Worm (Caenorhabditis elegans) whole organism, L4 larva: ENCODE results near the gene C56E6.4.

Experiments used
- F37D6.2 ChIP-seq: sonication (generic microtip); optimal IDR thresholded peaks from 2 replicates; lab custom pipeline; 2016; ENCODE audit warnings: mild to moderate bottlenecking, missing genetic modification characterization, missing compliant biosample characterization
- F44E2.7 ChIP-seq: fragments of 200-800 bp; sonication (Bioruptor generic); IDR thresholded peaks from 2 replicates; pipeline ENCODE4 v2.1.2; 2022; ENCODE audit warnings: missing genetic modification characterization, missing compliant biosample characterization
- R02D3.7 ChIP-seq: fragments of 150-350 bp; sonication (generic microtip); optimal IDR thresholded peaks from 3 replicates; lab custom pipeline; 2014; ENCODE audit warnings: missing biosample characterization, missing genetic modification characterization
- ama-1 ChIP-seq: fragments of 150-350 bp; optimal IDR thresholded peaks from 2 replicates; lab custom pipeline; 2014; ENCODE audit warnings: inconsistent platforms, mixed read lengths
- arid-1 ChIP-seq: fragments of 200-800 bp; sonication (Bioruptor generic); conservative IDR thresholded peaks from 2 replicates; pipeline ENCODE4 v1.3.6; 2022; ENCODE audit warnings: missing genetic modification reagents, missing genetic modification characterization, missing compliant biosample characterization
- ceh-20 ChIP-seq: fragments of 200-800 bp; sonication (Bioruptor generic); IDR thresholded peaks from 2 replicates; pipeline ENCODE4 v1.3.6; 2022; ENCODE audit warnings: missing genetic modification reagents, missing genetic modification characterization, missing compliant biosample characterization
- ceh-28 ChIP-seq: fragments of 150-350 bp; optimal IDR thresholded peaks from 2 replicates; lab custom pipeline; 2014; ENCODE audit warnings: missing biosample characterization, missing genetic modification reagents, missing genetic modification characterization
- ceh-32 ChIP-seq: sonication (generic microtip); optimal IDR thresholded peaks from 2 replicates; lab custom pipeline; 2016; ENCODE audit warnings: mild to moderate bottlenecking, missing genetic modification characterization, missing compliant biosample characterization; ENCODE audit not compliant: poor library complexity
- ceh-44 ChIP-seq: fragments of 200-800 bp; sonication (Bioruptor generic); IDR thresholded peaks from 2 replicates; pipeline ENCODE4 v1.3.6; 2022; ENCODE audit warnings: missing genetic modification reagents, missing genetic modification characterization, missing compliant biosample characterization
- ceh-62 ChIP-seq: sonication (generic microtip); optimal IDR thresholded peaks from 2 replicates; lab custom pipeline; 2017; ENCODE audit warnings: missing biosample characterization, missing genetic modification characterization
- ceh-82 ChIP-seq: sonication (generic microtip); optimal IDR thresholded peaks from 2 replicates; lab custom pipeline; 2017; ENCODE audit warnings: missing biosample characterization, missing genetic modification characterization
- cey-2 ChIP-seq: sonication (generic microtip); optimal IDR thresholded peaks from 3 replicates; lab custom pipeline; 2017; ENCODE audit warnings: missing genetic modification characterization, mild to moderate bottlenecking, missing compliant biosample characterization, antibody characterized with exemption, borderline replicate concordance; ENCODE audit not compliant: insufficient read depth
- ctbp-1 ChIP-seq: fragments of 200-800 bp; sonication (Bioruptor generic); IDR thresholded peaks from 2 replicates; pipeline ENCODE4 v1.3.6; 2022; ENCODE audit warnings: missing genetic modification reagents, missing genetic modification characterization, missing compliant biosample characterization
- daf-16 ChIP-seq, 3 experiments: sonication (generic microtip); optimal IDR thresholded peaks; 2 replicates each; lab custom pipeline; 2016 to 2017; ENCODE audit warnings: missing genetic modification characterization in 3 of 3, missing genetic modification reagents in 3 of 3, mild to moderate bottlenecking in 2 of 3, missing compliant biosample characterization in 2 of 3, missing biosample characterization in 1 of 3, moderate library complexity in 1 of 3
- daf-19 ChIP-seq: fragments of 200-800 bp; sonication (Bioruptor generic); conservative IDR thresholded peaks from 2 replicates; pipeline ENCODE4 v1.3.6; 2022; ENCODE audit warnings: missing genetic modification characterization, missing compliant biosample characterization
- daf-8 ChIP-seq: fragments of 200-800 bp; sonication (Bioruptor generic); IDR thresholded peaks from 2 replicates; pipeline ENCODE4 v1.3.6; 2022; ENCODE audit warnings: missing genetic modification characterization, missing compliant biosample characterization
- dmd-6 ChIP-seq: fragments of 200-800 bp; sonication (Bioruptor generic); IDR thresholded peaks from 2 replicates; pipeline ENCODE4 v1.3.6; 2022; ENCODE audit warnings: missing genetic modification reagents, missing genetic modification characterization, missing compliant biosample characterization
- dpl-1 ChIP-seq: fragments of 150-350 bp; optimal IDR thresholded peaks from 2 replicates; lab custom pipeline; 2014; ENCODE audit warnings: missing biosample characterization, missing genetic modification reagents, missing genetic modification characterization
- dve-1 ChIP-seq: sonication (generic microtip); optimal IDR thresholded peaks from 2 replicates; lab custom pipeline; 2017; ENCODE audit warnings: antibody characterized with exemption, mild to moderate bottlenecking, missing genetic modification characterization, missing compliant biosample characterization; ENCODE audit not compliant: insufficient read depth
- fos-1 ChIP-seq: fragments of 150-350 bp; optimal IDR thresholded peaks from 2 replicates; lab custom pipeline; 2014; ENCODE audit warnings: missing biosample characterization, missing genetic modification characterization
- gei-8 ChIP-seq: fragments of 200-800 bp; sonication (Bioruptor generic); optimal IDR thresholded peaks from 2 replicates; lab custom pipeline; 2018; ENCODE audit warnings: mild to moderate bottlenecking, missing genetic modification characterization, missing compliant biosample characterization
- hlh-11 ChIP-seq: fragments of 200-800 bp; sonication (Bioruptor generic); optimal IDR thresholded peaks from 2 replicates; lab custom pipeline; 2018; ENCODE audit warnings: mild to moderate bottlenecking, missing genetic modification characterization, missing compliant biosample characterization
- hmg-1.1 ChIP-seq: fragments of 200-800 bp; sonication (Bioruptor generic); IDR thresholded peaks from 2 replicates; pipeline ENCODE4 v1.3.6; 2022; ENCODE audit warnings: missing genetic modification reagents, missing genetic modification characterization, missing compliant biosample characterization
- lim-7 ChIP-seq: fragments of 200-800 bp; sonication (Bioruptor generic); IDR thresholded peaks from 2 replicates; pipeline ENCODE4 v1.3.6; 2022; ENCODE audit warnings: missing genetic modification characterization, missing compliant biosample characterization
- lin-13 ChIP-seq: fragments of 150-350 bp; optimal IDR thresholded peaks from 2 replicates; lab custom pipeline; 2014; ENCODE audit warnings: missing biosample characterization, missing genetic modification reagents, missing genetic modification characterization
- lin-29 ChIP-seq: fragments of 200-800 bp; sonication (Bioruptor generic); IDR thresholded peaks from 2 replicates; pipeline ENCODE4 v1.3.6; 2022; ENCODE audit warnings: missing genetic modification reagents, missing genetic modification characterization, missing compliant biosample characterization
- lin-39 ChIP-seq: fragments of 150-350 bp; optimal IDR thresholded peaks from 2 replicates; lab custom pipeline; 2014; ENCODE audit warnings: missing biosample characterization, missing genetic modification reagents, missing genetic modification characterization
- lir-3 ChIP-seq: sonication (generic microtip); optimal IDR thresholded peaks from 2 replicates; lab custom pipeline; 2016; ENCODE audit warnings: mild to moderate bottlenecking, missing genetic modification characterization, missing compliant biosample characterization
- madf-9 ChIP-seq: fragments of 200-800 bp; sonication (Bioruptor generic); conservative IDR thresholded peaks from 2 replicates; pipeline ENCODE4 v1.3.6; 2022; ENCODE audit warnings: missing genetic modification reagents, missing genetic modification characterization, missing compliant biosample characterization
- mdl-1 ChIP-seq, 2 experiments: fragments of 150-350 bp in 1 of 2; sonication (generic microtip) in 1 of 2; optimal IDR thresholded peaks; 2 replicates each; lab custom pipeline; 2014 to 2017; ENCODE audit warnings: missing biosample characterization in 2 of 2, missing genetic modification characterization in 2 of 2
- mdt-29 ChIP-seq: fragments of 200-800 bp; sonication (Bioruptor generic); IDR thresholded peaks from 2 replicates; pipeline ENCODE4 v1.3.6; 2022; ENCODE audit warnings: missing genetic modification reagents, missing genetic modification characterization, missing compliant biosample characterization
- mep-1 ChIP-seq: fragments of 150-350 bp; sonication (generic microtip); optimal IDR thresholded peaks from 3 replicates; lab custom pipeline; 2014; ENCODE audit warnings: missing biosample characterization, missing genetic modification characterization
- mes-2 ChIP-seq: sonication (generic microtip); optimal IDR thresholded peaks from 2 replicates; lab custom pipeline; 2016; ENCODE audit warnings: missing genotype, mild to moderate bottlenecking, missing genetic modification characterization, missing compliant biosample characterization; ENCODE audit not compliant: poor library complexity, severe bottlenecking
- mxl-2 ChIP-seq: fragments of 200-800 bp; sonication (Bioruptor generic); conservative IDR thresholded peaks from 2 replicates; pipeline ENCODE4 v1.3.6; 2022; ENCODE audit warnings: missing genetic modification reagents, missing genetic modification characterization, missing compliant biosample characterization
- mxl-3 ChIP-seq: fragments of 200-800 bp; sonication (Bioruptor generic); optimal IDR thresholded peaks from 2 replicates; lab custom pipeline; 2018; ENCODE audit warnings: mild to moderate bottlenecking, missing genetic modification characterization, missing compliant biosample characterization
- nhr-10 ChIP-seq: fragments of 150-350 bp; optimal IDR thresholded peaks from 2 replicates; lab custom pipeline; 2014; ENCODE audit warnings: missing biosample characterization, missing genetic modification characterization
- nhr-102 ChIP-seq: sonication (generic microtip); optimal IDR thresholded peaks from 2 replicates; lab custom pipeline; 2016; ENCODE audit warnings: mild to moderate bottlenecking, missing genetic modification characterization, moderate library complexity, missing compliant biosample characterization
- nhr-111 ChIP-seq: fragments of 200-800 bp; sonication (Bioruptor generic); optimal IDR thresholded peaks from 2 replicates; lab custom pipeline; 2018; ENCODE audit warnings: mild to moderate bottlenecking, missing genetic modification characterization, missing compliant biosample characterization
- nhr-28 ChIP-seq: fragments of 150-350 bp; optimal IDR thresholded peaks from 2 replicates; lab custom pipeline; 2014; ENCODE audit warnings: missing biosample characterization, missing genetic modification characterization
- nhr-41 ChIP-seq: fragments of 200-800 bp; sonication (Bioruptor generic); IDR thresholded peaks from 2 replicates; pipeline ENCODE4 v1.3.6; 2022; ENCODE audit warnings: missing genetic modification reagents, missing genetic modification characterization, missing compliant biosample characterization
- nhr-42 ChIP-seq: fragments of 200-800 bp; sonication (Bioruptor generic); IDR thresholded peaks from 2 replicates; pipeline ENCODE4 v1.3.6; 2022; ENCODE audit warnings: missing genetic modification characterization, missing compliant biosample characterization
- nhr-6 ChIP-seq: fragments of 150-350 bp; optimal IDR thresholded peaks from 2 replicates; lab custom pipeline; 2014; ENCODE audit warnings: missing biosample characterization, missing genetic modification characterization
- pqm-1 ChIP-seq: sonication (generic microtip); optimal IDR thresholded peaks from 2 replicates; lab custom pipeline; 2017; ENCODE audit warnings: missing biosample characterization, missing genetic modification characterization
- saeg-2 ChIP-seq: fragments of 200-800 bp; sonication (Bioruptor generic); IDR thresholded peaks from 2 replicates; pipeline ENCODE4 v1.3.6; 2022; ENCODE audit warnings: missing genetic modification reagents, missing genetic modification characterization, missing compliant biosample characterization
- skn-1 ChIP-seq: fragments of 150-350 bp; optimal IDR thresholded peaks from 2 replicates; lab custom pipeline; 2014; ENCODE audit warnings: missing biosample characterization, missing genetic modification characterization
- unc-39 ChIP-seq: sonication (generic microtip); optimal IDR thresholded peaks from 2 replicates; lab custom pipeline; 2017; ENCODE audit warnings: missing biosample characterization, missing genetic modification characterization
- vab-7 ChIP-seq: fragments of 200-800 bp; sonication (Bioruptor generic); IDR thresholded peaks from 2 replicates; pipeline ENCODE4 v1.3.6; 2022; ENCODE audit warnings: missing genetic modification reagents, missing genetic modification characterization, missing compliant biosample characterization
- zag-1 ChIP-seq: fragments of 150-350 bp; optimal IDR thresholded peaks from 2 replicates; lab custom pipeline; 2014; ENCODE audit warnings: missing biosample characterization, missing genetic modification characterization
- zfp-3 ChIP-seq: fragments of 200-800 bp; sonication (Bioruptor generic); conservative IDR thresholded peaks from 2 replicates; pipeline ENCODE4 v1.3.6; 2022; ENCODE audit warnings: missing genetic modification reagents, missing genetic modification characterization, missing compliant biosample characterization
- ztf-11 ChIP-seq: fragments of 150-350 bp; optimal IDR thresholded peaks from 2 replicates; lab custom pipeline; 2014; ENCODE audit warnings: missing biosample characterization, missing genetic modification characterization

Gene C56E6.4

ce11 chrII:6521316-6521715 lies 7.2 kb downstream of the C56E6.4 start, which contains the start of gene toe-2:
TSS of gene toe-2 (minus strand) at chrII:6521385.
- TF ChIP-seq arid-1 (no peak), daf-16 (GFP tag; optimal IDR thresholded peaks at IDR 0.05; lab: Kevin White, UChicago) (no peak), daf-16 (tag; optimal IDR thresholded peaks at IDR 0.05; lab: Kevin White, UChicago) (peak; percentile 88), vab-7 (GFP tag; lab: Robert Waterston, UW) (no peak), dve-1 (peak; percentile 18), nhr-42 (GFP tag; lab: Robert Waterston, UW) (no peak), hlh-11 (peak; percentile 37)

- TF ChIP-seq gei-8 (GFP tag; lab: Kevin White, UChicago) (no peak), nhr-102 (tag; lab: Kevin White, UChicago) (no peak), hlh-11 (peak; percentile 71), nhr-6 (no peak), mxl-2 (GFP tag; lab: Robert Waterston, UW) (no peak), ztf-11 (tag; lab: Kevin White, UChicago) (no peak), ceh-28 (tag; lab: Kevin White, UChicago) (no peak), dve-1 (peak; percentile 42), dpl-1 (no peak), fos-1 (no peak), skn-1 (tag; lab: Kevin White, UChicago) (no peak), lin-29 (GFP tag; lab: Robert Waterston, UW) (no peak), mxl-3 (GFP tag; lab: Kevin White, UChicago) (peak; percentile 3), nhr-41 (no peak), zag-1 (no peak), F37D6.2 (tag; lab: Kevin White, UChicago) (no peak), daf-19 (GFP tag; lab: Robert Waterston, UW) (no peak), pqm-1 (peak; percentile 74), hmg-1.1 (GFP tag; lab: Robert Waterston, UW) (no peak), saeg-2 (GFP tag; lab: Robert Waterston, UW) (no peak), daf-8 (GFP tag; lab: Robert Waterston, UW) (no peak), ceh-62 (no peak), lim-7 (GFP tag; lab: Robert Waterston, UW) (no peak), dmd-6 (GFP tag; lab: Robert Waterston, UW) (peak; percentile 67), mdt-29 (GFP tag; lab: Robert Waterston, UW) (no peak), ceh-32 (no peak), ceh-82 (tag; lab: Kevin White, UChicago) (no peak), nhr-10 (tag; lab: Kevin White, UChicago) (no peak), cey-2 (tag; lab: Kevin White, UChicago) (no peak), madf-9 (GFP tag; lab: Robert Waterston, UW) (no peak), nhr-111 (no peak), lir-3 (no peak), R02D3.7 (tag; lab: Kevin White, UChicago) (no peak), vab-7 (GFP tag; lab: Robert Waterston, UW) (no peak), zfp-3 (GFP tag; lab: Robert Waterston, UW) (no peak), F44E2.7 (GFP tag; lab: Robert Waterston, UW) (no peak), ctbp-1 (GFP tag; lab: Robert Waterston, UW) (no peak), unc-39 (tag; lab: Kevin White, UChicago) (no peak), mes-2 (peak; percentile 33), ceh-20 (no peak), nhr-28 (tag; lab: Kevin White, UChicago) (peak; percentile 31), mep-1 (no peak), lin-13 (GFP tag; lab: Kevin White, UChicago) (no peak), mdl-1 (tag; optimal IDR thresholded peaks at IDR 0.05; lab: Kevin White, UChicago) (no peak), ama-1 (no peak), lin-39 (no peak), ceh-44 (no peak)
These were observed 8.4 kb downstream of the C56E6.4 start for ce11 chrII:6520103-6520502.
